Fruit fly (Drosophila melanogaster) Kc167 (cell line): ENCODE results near the gene CG4896.

Source experiments
- Myc ChIP-seq: fragments of >200 bp; optimal IDR thresholded peaks from 2 replicates; lab custom pipeline; 2017; ENCODE audit warnings: missing external identifiers
- Sin3A ChIP-seq: fragments of >200 bp; optimal IDR thresholded peaks from 2 replicates; lab custom pipeline; 2018; ENCODE audit warnings: missing external identifiers
- h ChIP-seq: fragments of >200 bp; optimal IDR thresholded peaks from 3 replicates; lab custom pipeline; 2018; ENCODE audit warnings: missing external identifiers
- insv ChIP-seq: fragments of >200 bp; optimal IDR thresholded peaks from 3 replicates; lab custom pipeline; 2018; ENCODE audit warnings: missing external identifiers
- psq ChIP-seq: fragments of >200 bp; optimal IDR thresholded peaks from 2 replicates; lab custom pipeline; 2017; ENCODE audit warnings: missing external identifiers
- ttk ChIP-seq: sonication (Bioruptor generic); optimal IDR thresholded peaks from 2 replicates; lab custom pipeline; 2017; ENCODE audit warnings: missing external identifiers

CG4896 gene

dm6 chr2L:1214465-1214864 lies 37.0 kb downstream of the CG4896 start:
- TF ChIP-seq Sin3A (lab: Kevin White, UChicago) (no peak), h (lab: Kevin White, UChicago) (no peak), Myc (lab: Kevin White, UChicago) (no peak), insv (lab: Kevin White, UChicago) (no peak), psq (no peak), ttk (lab: Kevin White, UChicago) (no peak)

- TF ChIP-seq h (lab: Kevin White, UChicago) (no peak), psq (no peak), insv (lab: Kevin White, UChicago) (no peak), Myc (lab: Kevin White, UChicago) (no peak), Sin3A (lab: Kevin White, UChicago) (no peak), ttk (lab: Kevin White, UChicago) (no peak)
Observed at dm6 chr2L:1217033-1217612, 39.6 kb downstream of the CG4896 start.

DNA sequence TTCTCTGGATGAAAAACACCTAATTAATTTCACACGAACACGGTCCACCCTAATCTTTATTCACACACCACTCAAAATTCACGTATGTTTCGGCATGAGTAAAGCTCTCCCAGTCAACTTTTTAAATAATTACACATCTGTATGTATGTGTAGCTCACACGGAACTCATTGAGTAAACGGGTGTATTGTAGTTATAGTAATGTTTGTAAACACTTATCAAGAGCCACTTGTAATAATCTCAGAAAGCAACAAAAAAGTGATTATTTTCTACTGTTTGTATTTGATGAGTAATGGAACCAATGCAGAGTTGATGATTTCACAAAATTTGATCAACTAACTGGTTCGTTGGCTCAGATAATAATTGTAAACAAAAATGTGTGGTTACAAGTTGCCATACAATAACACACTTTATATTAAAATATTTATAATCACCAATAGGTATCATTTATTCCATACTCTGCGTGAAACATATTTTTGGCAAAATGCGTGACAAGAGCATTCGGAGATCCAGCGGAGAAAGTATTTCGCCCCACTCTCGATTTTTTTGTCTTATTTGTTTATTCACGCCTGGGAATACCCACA lies 40.5 kb downstream of the CG4896 start:
- TF ChIP-seq Sin3A (lab: Kevin White, UChicago), result no peak
- no peak for TF ChIP-seq psq
- TF ChIP-seq insv (lab: Kevin White, UChicago), result no peak
- no peak for TF ChIP-seq Myc (lab: Kevin White, UChicago)
- TF ChIP-seq ttk (lab: Kevin White, UChicago), result no peak
- no peak for TF ChIP-seq h (lab: Kevin White, UChicago)

DNA sequence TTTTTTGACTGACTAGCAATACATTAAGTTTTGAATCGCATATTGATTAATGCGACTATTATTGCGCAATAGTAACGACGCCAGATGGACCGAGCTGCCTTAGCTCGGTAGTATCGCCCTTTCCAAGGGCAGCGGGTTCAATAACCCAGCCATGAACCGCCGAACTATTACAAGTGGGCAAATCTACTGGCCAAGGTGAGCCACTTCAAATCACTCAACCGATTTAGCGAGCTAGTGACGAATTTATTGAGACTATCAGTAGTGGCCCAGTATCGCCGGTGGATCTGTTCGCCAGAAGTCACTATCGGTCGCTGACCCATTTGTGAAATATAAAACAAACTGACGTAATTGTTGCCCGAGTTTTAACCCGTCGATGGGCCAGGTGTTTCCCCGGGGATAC lies 41.0 kb downstream of the CG4896 start:
- no peak for TF ChIP-seq h (lab: Kevin White, UChicago)
- no peak for TF ChIP-seq Sin3A (lab: Kevin White, UChicago)
- no peak for TF ChIP-seq ttk (lab: Kevin White, UChicago)
- TF ChIP-seq psq, result no peak
- no peak for TF ChIP-seq insv (lab: Kevin White, UChicago)
- no peak for TF ChIP-seq Myc (lab: Kevin White, UChicago)

DNA sequence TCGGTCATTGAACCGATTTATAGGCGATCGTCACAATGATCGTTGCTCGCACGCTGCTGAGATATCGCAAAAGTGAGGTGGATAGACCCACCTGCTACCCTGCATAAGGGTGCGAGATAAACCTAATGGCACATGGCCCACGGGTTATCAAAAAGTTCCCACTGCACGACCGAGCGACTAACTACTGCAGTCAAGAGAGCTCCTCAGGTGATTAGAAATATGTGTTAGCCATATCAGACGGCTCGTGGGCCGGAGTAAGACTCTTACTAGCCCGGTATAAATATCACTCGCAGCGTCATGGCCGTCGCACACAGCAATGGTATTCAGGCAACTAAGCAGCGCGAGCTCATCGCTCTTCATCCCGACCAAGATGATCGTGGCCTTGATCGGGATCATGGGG lies 41.5 kb downstream of the CG4896 start, which contains the start of gene CG42329:
CG42329 (plus strand) TSS at position 301 of the 400 bp plus-strand sequence.
- TF ChIP-seq psq (no peak), h (lab: Kevin White, UChicago) (no peak), Sin3A (lab: Kevin White, UChicago) (no peak), Myc (lab: Kevin White, UChicago) (no peak), ttk (lab: Kevin White, UChicago) (no peak), insv (lab: Kevin White, UChicago) (no peak)

- no peak for TF ChIP-seq psq
- TF ChIP-seq h (lab: Kevin White, UChicago), result no peak
- TF ChIP-seq ttk (lab: Kevin White, UChicago), result no peak
- no peak for TF ChIP-seq Sin3A (lab: Kevin White, UChicago)
- TF ChIP-seq Myc (lab: Kevin White, UChicago), result no peak
- TF ChIP-seq insv (lab: Kevin White, UChicago), result no peak
Observed at dm6 chr2L:1230691-1231090, 53.2 kb downstream of the CG4896 start.
